Worm (Caenorhabditis elegans) whole organism, early embryonic: ENCODE results near the gene gst-37.

Experiments used
- B0310.2 ChIP-seq: sonication (generic microtip); optimal IDR thresholded peaks from 2 replicates; lab custom pipeline; 2016; ENCODE audit warnings: mild to moderate bottlenecking, missing genetic modification characterization, missing compliant biosample characterization
- F13C5.2 ChIP-seq: sonication (generic microtip); optimal IDR thresholded peaks from 2 replicates; lab custom pipeline; 2017; ENCODE audit warnings: mild to moderate bottlenecking, missing genetic modification characterization, inconsistent platforms, missing compliant biosample characterization
- aly-1 ChIP-seq: sonication (generic microtip); optimal IDR thresholded peaks from 2 replicates; lab custom pipeline; 2016; ENCODE audit warnings: missing genetic modification characterization, missing compliant biosample characterization
- ama-1 ChIP-seq: fragments of 150-350 bp; optimal IDR thresholded peaks from 2 replicates; lab custom pipeline; 2014
- ceh-13 ChIP-seq: fragments of 200-800 bp; sonication (Bioruptor generic); optimal IDR thresholded peaks from 2 replicates; lab custom pipeline; 2018; ENCODE audit warnings: mild to moderate bottlenecking, missing genetic modification characterization, missing compliant biosample characterization
- ceh-36 ChIP-seq: sonication (generic microtip); optimal IDR thresholded peaks from 2 replicates; lab custom pipeline; 2016; ENCODE audit warnings: missing genetic modification characterization, inconsistent platforms, missing compliant biosample characterization
- ets-7 ChIP-seq: sonication (generic microtip); optimal IDR thresholded peaks from 2 replicates; lab custom pipeline; 2016; ENCODE audit warnings: missing genotype, missing genetic modification characterization, missing compliant biosample characterization
- flt-1 ChIP-seq: fragments of 200-800 bp; sonication (Bioruptor generic); IDR thresholded peaks from 2 replicates; pipeline ENCODE4 v1.3.6; 2022; ENCODE audit warnings: missing genetic modification characterization, missing compliant biosample characterization
- hmbx-1 ChIP-seq: sonication (generic microtip); optimal IDR thresholded peaks from 2 replicates; lab custom pipeline; 2016; ENCODE audit warnings: mild to moderate bottlenecking, missing genetic modification characterization, missing compliant biosample characterization
- hmg-4 ChIP-seq: fragments of 200-800 bp; sonication (Bioruptor generic); optimal IDR thresholded peaks from 2 replicates; lab custom pipeline; 2018; ENCODE audit warnings: mild to moderate bottlenecking, missing genetic modification characterization, missing compliant biosample characterization
- hnd-1 ChIP-seq: sonication (generic microtip); optimal IDR thresholded peaks from 2 replicates; lab custom pipeline; 2016; ENCODE audit warnings: missing genetic modification characterization, missing compliant biosample characterization
- pes-1 ChIP-seq: fragments of 200-800 bp; sonication (Bioruptor generic); IDR thresholded peaks from 2 replicates; pipeline ENCODE4 v1.3.6; 2022; ENCODE audit warnings: missing genetic modification reagents, missing genetic modification characterization, missing compliant biosample characterization
- scrt-1 ChIP-seq: fragments of 200-800 bp; sonication (Bioruptor generic); IDR thresholded peaks from 2 replicates; pipeline ENCODE4 v1.3.6; 2022; ENCODE audit warnings: missing genetic modification characterization, missing compliant biosample characterization
- sea-1 ChIP-seq: fragments of 200-800 bp; sonication (Bioruptor generic); conservative IDR thresholded peaks from 2 replicates; pipeline ENCODE4 v1.3.6; 2022; ENCODE audit warnings: missing genetic modification characterization, missing compliant biosample characterization
- tbx-11 ChIP-seq: fragments of 200-800 bp; sonication (Bioruptor generic); IDR thresholded peaks from 2 replicates; pipeline ENCODE4 v1.3.6; 2022; ENCODE audit warnings: missing genetic modification characterization, missing compliant biosample characterization
- tbx-37 ChIP-seq: fragments of 200-800 bp; sonication (Bioruptor generic); conservative IDR thresholded peaks from 2 replicates; pipeline ENCODE4 v1.3.6; 2022; ENCODE audit warnings: missing genetic modification reagents, missing genetic modification characterization, missing compliant biosample characterization
- tra-4 ChIP-seq: sonication (generic microtip); optimal IDR thresholded peaks from 2 replicates; lab custom pipeline; 2017; ENCODE audit warnings: missing genetic modification characterization, missing compliant biosample characterization

gst-37 gene

ce11 chrV:1943465-1943864 lies 22.0 kb downstream of the gst-37 start:
- TF ChIP-seq hnd-1 (tag; lab: Kevin White, UChicago) = no peak
- no peak for TF ChIP-seq ceh-13 (GFP tag; lab: Kevin White, UChicago)
- no peak for TF ChIP-seq scrt-1 (GFP tag; lab: Robert Waterston, UW)
- TF ChIP-seq F13C5.2 (tag; lab: Kevin White, UChicago) = no peak
- TF ChIP-seq hmbx-1 (tag; lab: Kevin White, UChicago) = no peak

ce11 chrV:1945875-1946274 lies 24.5 kb downstream of the gst-37 start:
- TF ChIP-seq flt-1 (GFP tag; lab: Robert Waterston, UW) (no peak), scrt-1 (GFP tag; lab: Robert Waterston, UW) (no peak), ceh-36 (tag; lab: Kevin White, UChicago) (no peak), hmbx-1 (tag; lab: Kevin White, UChicago) (no peak), ceh-13 (GFP tag; lab: Kevin White, UChicago) (no peak), hnd-1 (tag; lab: Kevin White, UChicago) (no peak), tbx-11 (no peak), F13C5.2 (tag; lab: Kevin White, UChicago) (no peak), hmg-4 (GFP tag; lab: Kevin White, UChicago) (no peak)

- TF ChIP-seq flt-1 (GFP tag; lab: Robert Waterston, UW) (no peak), F13C5.2 (tag; lab: Kevin White, UChicago) (no peak), tbx-11 (no peak), ceh-13 (GFP tag; lab: Kevin White, UChicago) (no peak)
Measured at ce11 chrV:1955246-1955645, 33.8 kb downstream of the gst-37 start.

- no peak for TF ChIP-seq hmbx-1 (tag; lab: Kevin White, UChicago)
- no peak for TF ChIP-seq ceh-13 (GFP tag; lab: Kevin White, UChicago)
- no peak for TF ChIP-seq scrt-1 (GFP tag; lab: Robert Waterston, UW)
- TF ChIP-seq ets-7 (tag; lab: Kevin White, UChicago) = no peak
- TF ChIP-seq pes-1 (GFP tag; lab: Robert Waterston, UW) = no peak
- no peak for TF ChIP-seq tbx-11
- TF ChIP-seq hmg-4 (GFP tag; lab: Kevin White, UChicago) = no peak
- TF ChIP-seq B0310.2 (tag; lab: Kevin White, UChicago) = no peak
- no peak for TF ChIP-seq hnd-1 (tag; lab: Kevin White, UChicago)
- no peak for TF ChIP-seq F13C5.2 (tag; lab: Kevin White, UChicago)
- no peak for TF ChIP-seq ceh-36 (tag; lab: Kevin White, UChicago)
- TF ChIP-seq sea-1 (GFP tag; lab: Robert Waterston, UW) = no peak
- TF ChIP-seq tra-4 (tag; lab: Kevin White, UChicago) = no peak
- no peak for TF ChIP-seq ama-1
- TF ChIP-seq tbx-37 (GFP tag; lab: Robert Waterston, UW) = no peak
- no peak for TF ChIP-seq flt-1 (GFP tag; lab: Robert Waterston, UW)
- no peak for TF ChIP-seq aly-1
Measured at ce11 chrV:1957110-1957509, 35.7 kb downstream of the gst-37 start, which contains the start of gene fipr-25. Gene fipr-25 (plus strand): TSS chrV:1957410.

- no peak for TF ChIP-seq F13C5.2 (tag; lab: Kevin White, UChicago)
- TF ChIP-seq pes-1 (GFP tag; lab: Robert Waterston, UW) = no peak
- no peak for TF ChIP-seq flt-1 (GFP tag; lab: Robert Waterston, UW)
- no peak for TF ChIP-seq aly-1
Measured at ce11 chrV:1961453-1961852, 40.0 kb downstream of the gst-37 start, which contains the start of gene Y40B10B.1. Gene Y40B10B.1 (minus strand): TSS chrV:1961553.

- TF ChIP-seq hnd-1 (tag; lab: Kevin White, UChicago) (no peak), tra-4 (tag; lab: Kevin White, UChicago) (no peak), tbx-37 (GFP tag; lab: Robert Waterston, UW) (no peak), F13C5.2 (tag; lab: Kevin White, UChicago) (no peak), hmbx-1 (tag; lab: Kevin White, UChicago) (no peak), ceh-13 (GFP tag; lab: Kevin White, UChicago) (no peak)
Measured at ce11 chrV:1964806-1965205, 43.4 kb downstream of the gst-37 start, which contains the start of gene srj-15. Gene srj-15 (minus strand): TSS chrV:1964906.

ce11 chrV:1966962-1967361 lies 45.5 kb downstream of the gst-37 start:
- no peak for TF ChIP-seq scrt-1 (GFP tag; lab: Robert Waterston, UW)
- no peak for TF ChIP-seq tbx-37 (GFP tag; lab: Robert Waterston, UW)
- TF ChIP-seq tbx-11 = no peak
- no peak for TF ChIP-seq flt-1 (GFP tag; lab: Robert Waterston, UW)
- no peak for TF ChIP-seq F13C5.2 (tag; lab: Kevin White, UChicago)
- TF ChIP-seq hmg-4 (GFP tag; lab: Kevin White, UChicago) = no peak
- TF ChIP-seq ceh-36 (tag; lab: Kevin White, UChicago) = no peak
- TF ChIP-seq sea-1 (GFP tag; lab: Robert Waterston, UW) = no peak
- TF ChIP-seq B0310.2 (tag; lab: Kevin White, UChicago) = no peak
- no peak for TF ChIP-seq pes-1 (GFP tag; lab: Robert Waterston, UW)
- no peak for TF ChIP-seq ama-1
- no peak for TF ChIP-seq ceh-13 (GFP tag; lab: Kevin White, UChicago)
- no peak for TF ChIP-seq hnd-1 (tag; lab: Kevin White, UChicago)
- no peak for TF ChIP-seq tra-4 (tag; lab: Kevin White, UChicago)
- no peak for TF ChIP-seq ets-7 (tag; lab: Kevin White, UChicago)
- no peak for TF ChIP-seq aly-1
- no peak for TF ChIP-seq hmbx-1 (tag; lab: Kevin White, UChicago)

- TF ChIP-seq ceh-13 (GFP tag; lab: Kevin White, UChicago) (no peak), tra-4 (tag; lab: Kevin White, UChicago) (no peak), sea-1 (GFP tag; lab: Robert Waterston, UW) (no peak), F13C5.2 (tag; lab: Kevin White, UChicago) (no peak), aly-1 (no peak), pes-1 (GFP tag; lab: Robert Waterston, UW) (no peak), tbx-11 (no peak), ets-7 (tag; lab: Kevin White, UChicago) (no peak), hnd-1 (tag; lab: Kevin White, UChicago) (no peak), scrt-1 (GFP tag; lab: Robert Waterston, UW) (no peak), ama-1 (no peak), tbx-37 (GFP tag; lab: Robert Waterston, UW) (no peak), flt-1 (GFP tag; lab: Robert Waterston, UW) (no peak), ceh-36 (tag; lab: Kevin White, UChicago) (no peak), B0310.2 (tag; lab: Kevin White, UChicago) (no peak), hmg-4 (GFP tag; lab: Kevin White, UChicago) (no peak), hmbx-1 (tag; lab: Kevin White, UChicago) (no peak)
Measured at ce11 chrV:1968809-1969208, 47.4 kb downstream of the gst-37 start.
